Worm (Caenorhabditis elegans): Measurements from ENCODE around the gene fipr-12.

The fipr-12 gene

ce11 chrV:9962916-9963315 lies 19.8 kb downstream of the fipr-12 start:
- TF ChIP-seq ceh-83 (GFP tag; optimal IDR thresholded peaks at IDR 0.05) (no peak), hlh-1 (tag; optimal IDR thresholded peaks at IDR 0.05) (no peak), unc-62 (GFP tag; optimal IDR thresholded peaks at IDR 0.05) (no peak), lsy-2 (tag; optimal IDR thresholded peaks at IDR 0.05) (no peak), ztf-11 (tag; optimal IDR thresholded peaks at IDR 0.05) (no peak), mab-5 (tag; optimal IDR thresholded peaks at IDR 0.05) (no peak), bed-3 (GFP tag; optimal IDR thresholded peaks at IDR 0.05) (no peak), lin-13 (tag; optimal IDR thresholded peaks at IDR 0.05) (no peak), flh-1 (GFP tag; optimal IDR thresholded peaks at IDR 0.05) (no peak), elt-3 (tag; optimal IDR thresholded peaks at IDR 0.05) (no peak), sptf-1 (tag; optimal IDR thresholded peaks at IDR 0.05) (no peak)

DNA sequence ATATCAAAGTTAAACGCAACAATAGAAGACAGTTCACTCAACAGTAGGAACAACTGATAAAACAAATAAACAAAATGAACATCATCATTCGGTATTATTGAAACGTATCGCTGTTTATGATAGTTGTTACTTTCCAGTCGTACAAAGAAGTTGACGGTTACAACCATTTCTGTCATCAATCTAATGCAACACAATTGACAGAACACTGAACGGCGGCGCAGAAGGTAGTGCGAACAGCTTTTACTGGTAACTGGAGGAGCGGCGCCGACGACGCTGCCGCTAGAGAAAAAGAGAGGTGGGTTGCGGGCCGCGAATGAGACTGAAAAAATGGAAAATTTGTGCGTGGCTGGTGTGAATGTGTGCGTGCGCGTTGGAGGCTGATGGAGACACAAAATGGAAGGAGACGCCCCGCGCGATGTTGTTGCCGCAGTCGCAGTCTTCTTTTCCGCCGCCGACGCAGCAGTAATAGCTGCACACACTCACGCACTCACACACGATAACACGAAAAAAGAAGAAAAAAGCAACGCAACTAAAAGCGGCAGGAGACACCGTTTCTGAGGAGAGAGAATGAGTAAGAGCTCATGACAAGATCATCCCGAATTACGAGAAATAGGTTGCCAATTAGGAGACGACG lies 21.1 kb downstream of the fipr-12 start:
- TF ChIP-seq flh-1 (GFP tag; optimal IDR thresholded peaks at IDR 0.05) (no peak), sptf-1 (tag; optimal IDR thresholded peaks at IDR 0.05) (peak; percentile 0)

- TF ChIP-seq bed-3 (GFP tag; optimal IDR thresholded peaks at IDR 0.05) (no peak), blmp-1 (tag; optimal IDR thresholded peaks at IDR 0.05) (no peak), unc-62 (GFP tag; optimal IDR thresholded peaks at IDR 0.05) (no peak), nhr-28 (tag; optimal IDR thresholded peaks at IDR 0.05) (no peak), ztf-11 (tag; optimal IDR thresholded peaks at IDR 0.05) (no peak), lin-32 (GFP tag; optimal IDR thresholded peaks at IDR 0.05) (no peak), M03D4.4 (tag; optimal IDR thresholded peaks at IDR 0.05) (no peak), sem-2 (GFP tag; optimal IDR thresholded peaks at IDR 0.05) (no peak), unc-39 (tag; optimal IDR thresholded peaks at IDR 0.05) (no peak), sptf-1 (tag; optimal IDR thresholded peaks at IDR 0.05) (no peak)
Measured at ce11 chrV:9965891-9966290, 22.8 kb downstream of the fipr-12 start.

DNA sequence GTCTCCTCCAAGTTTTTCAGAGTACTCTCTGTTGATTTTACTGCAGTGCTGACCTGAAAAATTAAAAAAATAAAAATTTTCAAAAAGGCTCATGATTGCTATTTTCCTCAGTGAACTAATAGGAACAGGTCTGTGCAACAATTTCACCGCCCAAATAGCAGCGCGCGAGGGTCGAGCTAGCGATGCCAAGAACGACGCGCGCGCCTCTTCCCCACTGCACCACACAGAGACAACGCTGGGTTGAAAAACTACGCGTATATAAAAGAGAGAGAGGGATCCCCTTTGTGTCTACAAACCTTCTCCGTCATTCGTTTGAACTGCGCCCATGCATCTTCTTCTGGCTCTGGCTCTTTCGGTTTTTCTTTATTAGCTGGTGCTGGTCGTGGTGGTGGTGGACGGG lies 27.0 kb downstream of the fipr-12 start:
- TF ChIP-seq nhr-2 (tag; optimal IDR thresholded peaks at IDR 0.05) (no peak), pha-4 (tag; optimal IDR thresholded peaks at IDR 0.05) (peak; percentile 72), elt-1 (tag; optimal IDR thresholded peaks at IDR 0.05; ENCODE audit: borderline replicate concordance, insufficient read depth) (no peak), M03D4.4 (tag; optimal IDR thresholded peaks at IDR 0.05) (peak; percentile 95), blmp-1 (tag; optimal IDR thresholded peaks at IDR 0.05) (no peak), nhr-76 (tag; optimal IDR thresholded peaks at IDR 0.05) (no peak), bed-3 (GFP tag; optimal IDR thresholded peaks at IDR 0.05) (peak; percentile 90), hlh-1 (tag; optimal IDR thresholded peaks at IDR 0.05) (peak; percentile 15), zip-8 (tag; optimal IDR thresholded peaks at IDR 0.05) (no peak), flh-1 (GFP tag; optimal IDR thresholded peaks at IDR 0.05) (peak; percentile 86), unc-120 (tag; optimal IDR thresholded peaks at IDR 0.05; ENCODE audit: poor library complexity, severe bottlenecking) (peak; percentile 88), tbx-8 (GFP tag; optimal IDR thresholded peaks at IDR 0.05) (peak; percentile 89), elt-3 (tag; optimal IDR thresholded peaks at IDR 0.05) (no peak), lin-13 (tag; optimal IDR thresholded peaks at IDR 0.05) (peak; percentile 58), nhr-237 (tag; optimal IDR thresholded peaks at IDR 0.05) (no peak), ztf-11 (tag; optimal IDR thresholded peaks at IDR 0.05) (peak; percentile 25), ham-2 (GFP tag; optimal IDR thresholded peaks at IDR 0.05) (peak; percentile 88), ceh-39 (tag; optimal IDR thresholded peaks at IDR 0.05) (no peak), mep-1 (tag; optimal IDR thresholded peaks at IDR 0.05) (peak; percentile 53), mab-5 (tag; optimal IDR thresholded peaks at IDR 0.05) (no peak), unc-62 (GFP tag; optimal IDR thresholded peaks at IDR 0.05) (peak; percentile 51), mls-2 (tag; optimal IDR thresholded peaks at IDR 0.05) (peak; percentile 96), ceh-43 (GFP tag; optimal IDR thresholded peaks at IDR 0.05) (peak; percentile 93), cnd-1 (tag; optimal IDR thresholded peaks at IDR 0.05) (peak; percentile 93), ces-1 (GFP tag; optimal IDR thresholded peaks at IDR 0.05) (no peak), nhr-12 (tag; optimal IDR thresholded peaks at IDR 0.05) (no peak), sptf-1 (tag; optimal IDR thresholded peaks at IDR 0.05) (peak; percentile 97), lin-32 (GFP tag; optimal IDR thresholded peaks at IDR 0.05) (peak; percentile 92), drap-1 (GFP tag; optimal IDR thresholded peaks at IDR 0.05) (peak; percentile 97), nhr-28 (tag; optimal IDR thresholded peaks at IDR 0.05) (peak; percentile 30), unc-39 (tag; optimal IDR thresholded peaks at IDR 0.05) (peak; percentile 44), ceh-83 (GFP tag; optimal IDR thresholded peaks at IDR 0.05) (peak; percentile 94), snpc-4 (tag; optimal IDR thresholded peaks at IDR 0.05) (no peak), lsy-2 (tag; optimal IDR thresholded peaks at IDR 0.05) (peak; percentile 28), sem-2 (GFP tag; optimal IDR thresholded peaks at IDR 0.05) (peak; percentile 89)
